Fruit fly (Drosophila melanogaster): ENCODE measurements around the gene CG32280.

- no peak for TF ChIP-seq bab1 (GFP tag; optimal IDR thresholded peaks at IDR 0.05)
- TF ChIP-seq Crg-1 (GFP tag; optimal IDR thresholded peaks at IDR 0.05) = no peak
Observed at dm6 chr3L:3203062-3203461, 38.1 kb downstream of the CG32280 start, which contains the start of gene CG32271.

All from whole organism, adult.